Worm (Caenorhabditis elegans): ENCODE measurements around the gene F21D5.3.

F21D5.3 gene

ce11 chrIV:8687605-8688191 lies 42.9 kb upstream of the F21D5.3 start, which contains the start of gene snrp-3 (continued):
- TF ChIP-seq Y5F2A.4 (GFP tag; optimal IDR thresholded peaks at IDR 0.05), result no peak
- TF ChIP-seq ama-1 (optimal IDR thresholded peaks at IDR 0.05), result peak; percentile 29
- peak in 1 of 2 experiments; percentile 94 for TF ChIP-seq lsy-2 (tag; optimal IDR thresholded peaks at IDR 0.05)
- peak; percentile 67 for TF ChIP-seq lin-13 (GFP tag; optimal IDR thresholded peaks at IDR 0.05)
- peak; percentile 83 for TF ChIP-seq nhr-102 (tag; optimal IDR thresholded peaks at IDR 0.05)
- TF ChIP-seq lim-7 (GFP tag; IDR thresholded peaks at IDR 0.05), result no peak
- TF ChIP-seq snpc-1.2 (GFP tag; IDR thresholded peaks at IDR 0.05), result no peak
- no peak for TF ChIP-seq skn-1 (tag; optimal IDR thresholded peaks at IDR 0.05)
- TF ChIP-seq sdz-12 (GFP tag; optimal IDR thresholded peaks at IDR 0.05), result no peak
- TF ChIP-seq dmd-6 (GFP tag; IDR thresholded peaks at IDR 0.05), result no peak
- TF ChIP-seq mxl-2 (GFP tag; conservative IDR thresholded peaks at IDR 0.05), result no peak
- peak; percentile 82 for TF ChIP-seq lin-38 (GFP tag; IDR thresholded peaks at IDR 0.05)
- peak; percentile 85 for TF ChIP-seq hlh-30 (tag; optimal IDR thresholded peaks at IDR 0.05; ENCODE audit: insufficient read depth)
- TF ChIP-seq lin-29 (GFP tag; IDR thresholded peaks at IDR 0.05), result no peak; the same call in 1 of the 2 replicates
- no peak for TF ChIP-seq ceh-82 (tag; optimal IDR thresholded peaks at IDR 0.05)
- no peak for TF ChIP-seq cey-2 (tag; optimal IDR thresholded peaks at IDR 0.05; ENCODE audit: borderline replicate concordance, insufficient read depth)
- TF ChIP-seq saeg-2 (GFP tag; IDR thresholded peaks at IDR 0.05), result no peak
- TF ChIP-seq aly-2 (tag; optimal IDR thresholded peaks at IDR 0.05), result no peak
- no peak for TF ChIP-seq unc-39 (tag; optimal IDR thresholded peaks at IDR 0.05)
- TF ChIP-seq nhr-111 (GFP tag; optimal IDR thresholded peaks at IDR 0.05), result no peak
- peak in 1 of 2 experiments; percentile 9 for TF ChIP-seq hif-1 (tag; optimal IDR thresholded peaks at IDR 0.05)
- peak; percentile 54 for TF ChIP-seq nhr-48 (tag; optimal IDR thresholded peaks at IDR 0.05)
- peak; percentile 83 for TF ChIP-seq T20F7.1 (GFP tag; optimal IDR thresholded peaks at IDR 0.05)
- TF ChIP-seq unc-62 (GFP tag; optimal IDR thresholded peaks at IDR 0.05 in 1 of 2), result peak in 1 of 2 experiments; percentile 93
- TF ChIP-seq unc-62 (tag; optimal IDR thresholded peaks at IDR 0.05), result no peak
- TF ChIP-seq arid-1 (GFP tag; conservative IDR thresholded peaks at IDR 0.05), result 0 out of 2 replicates have a peak, but pooled peaks have one; percentile 20
- peak; percentile 49 for TF ChIP-seq F37D6.2 (tag; optimal IDR thresholded peaks at IDR 0.05)
- no peak for TF ChIP-seq ZK546.5 (tag; optimal IDR thresholded peaks at IDR 0.05)
- TF ChIP-seq Y75B8A.6 (GFP tag; IDR thresholded peaks at IDR 0.05), result no peak
- peak in 1 of 2 experiments; percentile 92 for TF ChIP-seq mdl-1 (tag; optimal IDR thresholded peaks at IDR 0.05)
- TF ChIP-seq lir-3 (tag; optimal IDR thresholded peaks at IDR 0.05), result no peak
- TF ChIP-seq zfp-2 (tag; optimal IDR thresholded peaks at IDR 0.05), result peak; percentile 3
- peak; percentile 75 for TF ChIP-seq aha-1 (tag)
- no peak for TF ChIP-seq nhr-76 (tag; optimal IDR thresholded peaks at IDR 0.05)
- TF ChIP-seq Y105C5A.15 (GFP tag; IDR thresholded peaks at IDR 0.05), result no peak
- no peak for TF ChIP-seq ceh-44 (GFP tag; IDR thresholded peaks at IDR 0.05)
- TF ChIP-seq ceh-28 (tag; optimal IDR thresholded peaks at IDR 0.05), result no peak
- TF ChIP-seq lin-15B (tag; optimal IDR thresholded peaks at IDR 0.05), result peak; percentile 52
- TF ChIP-seq set-16 (GFP tag; IDR thresholded peaks at IDR 0.05), result no peak
- TF ChIP-seq rbr-2 (tag; optimal IDR thresholded peaks at IDR 0.05), result peak; percentile 64
- TF ChIP-seq ceh-62 (tag; optimal IDR thresholded peaks at IDR 0.05), result no peak
- no peak for TF ChIP-seq ztf-11 (tag; optimal IDR thresholded peaks at IDR 0.05)
- no peak for TF ChIP-seq ceh-32 (tag; optimal IDR thresholded peaks at IDR 0.05; ENCODE audit: poor library complexity)
- TF ChIP-seq fkh-10 (GFP tag; optimal IDR thresholded peaks at IDR 0.05), result peak; percentile 55
- TF ChIP-seq nhr-10 (tag; optimal IDR thresholded peaks at IDR 0.05), result no peak
- TF ChIP-seq nhr-41 (GFP tag; IDR thresholded peaks at IDR 0.05), result no peak
- no peak for TF ChIP-seq madf-9 (GFP tag; conservative IDR thresholded peaks at IDR 0.05)
- no peak for TF ChIP-seq fos-1 (tag; optimal IDR thresholded peaks at IDR 0.05)
- no peak for TF ChIP-seq lin-1 (GFP tag; IDR thresholded peaks at IDR 0.05)
- peak; percentile 81 for TF ChIP-seq dve-1 (tag; optimal IDR thresholded peaks at IDR 0.05; ENCODE audit: insufficient read depth)
- TF ChIP-seq tag-97 (GFP tag; IDR thresholded peaks at IDR 0.05), result no peak

Data from whole organism, L4 larva.